Fruit fly (Drosophila melanogaster): Measurements from ENCODE around the gene CG4229.

Gene CG4229

dm6 chr3L:16574307-16574946, 17.8 kb downstream of the CG4229 start, which contains the start of gene mbf1 (continued):
- TF ChIP-seq CG12155 (GFP tag; optimal IDR thresholded peaks at IDR 0.05) (peak; percentile 20), gce (GFP tag; IDR thresholded peaks at IDR 0.05) (no peak), CG10274 (GFP tag; optimal IDR thresholded peaks at IDR 0.05) (no peak), CG11398 (GFP tag; optimal IDR thresholded peaks at IDR 0.05) (no peak), Lhr (GFP tag; optimal IDR thresholded peaks at IDR 0.05) (peak; percentile 50), CG8944 (GFP tag; optimal IDR thresholded peaks at IDR 0.05) (no peak), ara (GFP tag; IDR thresholded peaks at IDR 0.05) (no peak), chm (GFP tag; IDR thresholded peaks at IDR 0.05) (no peak), CG11560 (tag; IDR thresholded peaks at IDR 0.05) (peak; percentile 33; the same call in 1 of the 3 replicates), bigmax (GFP tag; optimal IDR thresholded peaks at IDR 0.05) (no peak), inv (GFP tag; IDR thresholded peaks at IDR 0.05; ENCODE audit: partially characterized antibody) (peak; percentile 48; the same call in 1 of the 2 replicates), Hr51 (GFP tag; optimal IDR thresholded peaks at IDR 0.05) (no peak), sqz (GFP tag; optimal IDR thresholded peaks at IDR 0.05) (no peak), CG2199 (GFP tag; IDR thresholded peaks at IDR 0.05) (no peak), yki (optimal IDR thresholded peaks at IDR 0.05) (no peak), CG4360 (GFP tag; IDR thresholded peaks at IDR 0.05) (no peak), CG42726 (GFP tag; IDR thresholded peaks at IDR 0.05; ENCODE audit: partially characterized antibody) (0 out of 2 replicates have a peak, but pooled peaks have one; percentile 31), CG3847 (GFP tag; IDR thresholded peaks at IDR 0.05) (peak; percentile 45; the same call in 1 of the 2 replicates), insv (GFP tag; optimal IDR thresholded peaks at IDR 0.05) (peak in 1 of 2 experiments; percentile 10), CG2129 (GFP tag; IDR thresholded peaks at IDR 0.05; ENCODE audit: partially characterized antibody) (no peak), so (GFP tag; IDR thresholded peaks at IDR 0.05) (no peak), dpn (GFP tag; optimal IDR thresholded peaks at IDR 0.05) (peak in 1 of 2 experiments; percentile 4), CG34422 (GFP tag; IDR thresholded peaks at IDR 0.05) (peak; percentile 27; the same call in 1 of the 3 replicates), HLHmδ (GFP tag; optimal IDR thresholded peaks at IDR 0.05) (no peak), CG30020 (tag; optimal IDR thresholded peaks at IDR 0.05) (peak; percentile 36), CG16779 (GFP tag; IDR thresholded peaks at IDR 0.05) (no peak), sna (GFP tag; IDR thresholded peaks at IDR 0.05; ENCODE audit: partially characterized antibody) (peak; percentile 73), CG17186 (GFP tag; optimal IDR thresholded peaks at IDR 0.05) (peak; percentile 65), CG5180 (GFP tag; optimal IDR thresholded peaks at IDR 0.05) (no peak), CG10654 (GFP tag; optimal IDR thresholded peaks at IDR 0.05) (no peak), sisA (GFP tag; IDR thresholded peaks at IDR 0.05) (no peak), Spps (tag; optimal IDR thresholded peaks at IDR 0.05) (no peak), CG5953 (GFP tag; IDR thresholded peaks at IDR 0.05) (no peak), Eip74EF (GFP tag; optimal IDR thresholded peaks at IDR 0.05) (no peak), Sry-δ (GFP tag; optimal IDR thresholded peaks at IDR 0.05) (peak; percentile 79), gro (GFP tag; optimal IDR thresholded peaks at IDR 0.05) (peak; percentile 48), D19B (GFP tag; optimal IDR thresholded peaks at IDR 0.05) (no peak), NfI (GFP tag; optimal IDR thresholded peaks at IDR 0.05) (no peak), sens-2 (GFP tag; IDR thresholded peaks at IDR 0.05) (no peak), CG1603 (tag; optimal IDR thresholded peaks at IDR 0.05) (peak; percentile 67), tap (tag; optimal IDR thresholded peaks at IDR 0.05) (no peak), CG12942 (GFP tag; optimal IDR thresholded peaks at IDR 0.05) (no peak), zf30C (GFP tag; optimal IDR thresholded peaks at IDR 0.05) (no peak), crc (GFP tag; optimal IDR thresholded peaks at IDR 0.05) (no peak), Max (GFP tag; optimal IDR thresholded peaks at IDR 0.05) (no peak), CG6689 (GFP tag; IDR thresholded peaks at IDR 0.05) (no peak), CG7271 (tag; optimal IDR thresholded peaks at IDR 0.05) (no peak), NFAT (GFP tag; IDR thresholded peaks at IDR 0.05) (no peak), Dad (GFP tag; optimal IDR thresholded peaks at IDR 0.05) (no peak), CG32767 (GFP tag; IDR thresholded peaks at IDR 0.05) (no peak)
